Fruit fly (Drosophila melanogaster) whole organism, embryonic: Measurements from ENCODE around the gene CG15353.

Experiments
- Blimp-1 ChIP-seq: fragments of 200-800 bp; sonication (Bioruptor generic); optimal IDR thresholded peaks from 3 replicates; lab custom pipeline; 2018; ENCODE audit warnings: missing biosample characterization, missing genetic modification characterization, mild to moderate bottlenecking, moderate library complexity, missing genetic modification reagents
- CG11456 ChIP-seq: fragments of 200-800 bp; sonication (Bioruptor generic); IDR thresholded peaks from 3 replicates; pipeline ENCODE4 v1.3.6; 2022; ENCODE audit warnings: missing biosample characterization, missing genetic modification characterization
- CG12071 ChIP-seq: fragments of 200-800 bp; sonication (Bioruptor generic); optimal IDR thresholded peaks from 3 replicates; lab custom pipeline; 2018; ENCODE audit warnings: missing biosample characterization, mild to moderate bottlenecking, missing genetic modification characterization
- CG12391 ChIP-seq: fragments of 200-800 bp; sonication (Bioruptor generic); optimal IDR thresholded peaks from 3 replicates; lab custom pipeline; 2018; ENCODE audit warnings: missing biosample characterization, mild to moderate bottlenecking, missing genetic modification characterization, moderate library complexity
- CG13287 ChIP-seq: fragments of 200-800 bp; sonication (Bioruptor generic); IDR thresholded peaks from 2 replicates; pipeline ENCODE4 v1.3.6; 2022; ENCODE audit warnings: missing biosample characterization, missing genetic modification characterization; ENCODE audit not compliant: partially characterized antibody
- CG13296 ChIP-seq: fragments of 200-800 bp; sonication (Bioruptor generic); optimal IDR thresholded peaks from 3 replicates; lab custom pipeline; 2018; ENCODE audit warnings: missing biosample characterization, mild to moderate bottlenecking, missing genetic modification characterization
- CG14860 ChIP-seq: fragments of 200-800 bp; sonication (Bioruptor generic); IDR thresholded peaks from 3 replicates; pipeline ENCODE4 v1.3.6; 2022; ENCODE audit warnings: missing biosample characterization, missing genetic modification characterization; ENCODE audit not compliant: partially characterized antibody
- CG1792 ChIP-seq: fragments of 200-800 bp; sonication (Bioruptor generic); optimal IDR thresholded peaks from 2 replicates; lab custom pipeline; 2016; ENCODE audit warnings: missing biosample characterization, missing genetic modification characterization
- CG2116 ChIP-seq: fragments of 200-800 bp; sonication (Bioruptor generic); optimal IDR thresholded peaks from 3 replicates; lab custom pipeline; 2018; ENCODE audit warnings: missing biosample characterization, mild to moderate bottlenecking, missing genetic modification characterization
- CG32767 ChIP-seq: fragments of 200-800 bp; sonication (Bioruptor generic); IDR thresholded peaks from 2 replicates; pipeline ENCODE4 v1.3.6; 2022; ENCODE audit warnings: missing biosample characterization, missing genetic modification characterization
- CG34224 ChIP-seq: fragments of 200-800 bp; sonication (Bioruptor generic); IDR thresholded peaks from 3 replicates; pipeline ENCODE4 v1.3.6; 2022; ENCODE audit warnings: missing biosample characterization, missing genetic modification characterization; ENCODE audit not compliant: partially characterized antibody
- CG34422 ChIP-seq: fragments of 200-800 bp; sonication (Bioruptor generic); IDR thresholded peaks from 3 replicates; pipeline ENCODE4 v1.3.6; 2022; ENCODE audit warnings: missing biosample characterization, missing genetic modification characterization
- CG7963 ChIP-seq: fragments of 200-800 bp; sonication (Bioruptor generic); IDR thresholded peaks from 3 replicates; pipeline ENCODE4 v1.3.6; 2022; ENCODE audit warnings: missing biosample characterization, missing genetic modification characterization; ENCODE audit not compliant: partially characterized antibody
- CG8924 ChIP-seq: fragments of 200-800 bp; optimal IDR thresholded peaks from 3 replicates; lab custom pipeline; 2019; ENCODE audit warnings: missing biosample characterization, mild to moderate bottlenecking, missing genetic modification characterization, moderate library complexity
- CG9437 ChIP-seq: fragments of 200-800 bp; sonication (Bioruptor generic); optimal IDR thresholded peaks from 2 replicates; lab custom pipeline; 2018; ENCODE audit warnings: missing biosample characterization, mild to moderate bottlenecking, missing genetic modification characterization
- CG9876 ChIP-seq: fragments of 200-800 bp; sonication (Bioruptor generic); optimal IDR thresholded peaks from 2 replicates; lab custom pipeline; 2016; ENCODE audit warnings: missing biosample characterization, missing genetic modification characterization
- CTCF ChIP-seq: fragments of 200-800 bp; sonication (Bioruptor generic); optimal IDR thresholded peaks from 2 replicates; lab custom pipeline; 2017; ENCODE audit warnings: missing biosample characterization, mild to moderate bottlenecking, missing genetic modification characterization, moderate library complexity
- Eip74EF ChIP-seq, 2 experiments: fragments of 200-800 bp in 1 of 2; fragments of >200 bp in 1 of 2; sonication (Bioruptor generic) in 1 of 2; optimal IDR thresholded peaks; 2 replicates each; lab custom pipeline; 2017 to 2019; ENCODE audit warnings: missing biosample characterization in 2 of 2, missing genetic modification characterization in 2 of 2, mild to moderate bottlenecking in 1 of 2, moderate library complexity in 1 of 2
- Hr51 ChIP-seq, 2 experiments: fragments of 200-800 bp; sonication (Bioruptor generic); optimal IDR thresholded peaks; 2 replicates in 1 of 2; 3 replicates in 1 of 2; lab custom pipeline; 2016 to 2018; ENCODE audit warnings: missing biosample characterization in 2 of 2, missing genetic modification characterization in 2 of 2, mild to moderate bottlenecking in 1 of 2, moderate library complexity in 1 of 2
- MESR4 ChIP-seq: fragments of 200-800 bp; sonication (Bioruptor generic); optimal IDR thresholded peaks from 2 replicates; lab custom pipeline; 2018; ENCODE audit warnings: missing biosample characterization, mild to moderate bottlenecking, missing genetic modification characterization, moderate library complexity
- Med ChIP-seq: fragments of 200-800 bp; sonication (Bioruptor generic); peaks from one replicate; lab custom pipeline; 2016; ENCODE audit warnings: missing biosample characterization, missing genetic modification characterization, mild to moderate bottlenecking, inconsistent platforms, moderate library complexity
- Myb ChIP-seq: fragments of 200-800 bp; sonication (Bioruptor generic); optimal IDR thresholded peaks from 2 replicates; lab custom pipeline; 2016; ENCODE audit warnings: missing biosample characterization, missing genetic modification characterization
- Stat92E ChIP-seq, 3 experiments: fragments of >200 bp in 2 of 3; fragments of 200-800 bp in 1 of 3; sonication (Bioruptor generic) in 1 of 3; optimal IDR thresholded peaks; 2 replicates each; lab custom pipeline; 2017 to 2019; ENCODE audit warnings: missing biosample characterization in 3 of 3, missing genetic modification characterization in 3 of 3, mild to moderate bottlenecking in 1 of 3, moderate library complexity in 1 of 3
- aop ChIP-seq: fragments of 200-800 bp; sonication (Bioruptor generic); IDR thresholded peaks from 2 replicates; pipeline ENCODE4 v1.3.6; 2022; ENCODE audit warnings: missing biosample characterization, missing genetic modification characterization
- bbx ChIP-seq: fragments of 200-800 bp; sonication (Bioruptor generic); IDR thresholded peaks from 2 replicates; pipeline ENCODE4 v1.3.6; 2022; ENCODE audit warnings: missing biosample characterization, missing genetic modification characterization; ENCODE audit not compliant: partially characterized antibody
- btn ChIP-seq: fragments of 200-800 bp; sonication (Bioruptor generic); optimal IDR thresholded peaks from 2 replicates; lab custom pipeline; 2016; ENCODE audit warnings: missing biosample characterization, missing genetic modification characterization
- chm ChIP-seq: fragments of 200-800 bp; sonication (Bioruptor generic); IDR thresholded peaks from 2 replicates; pipeline ENCODE4 v1.3.6; 2022; ENCODE audit warnings: missing biosample characterization, missing genetic modification characterization
- crp ChIP-seq, 2 experiments: fragments of 200-800 bp; sonication (Bioruptor generic); optimal IDR thresholded peaks; 2 replicates in 1 of 2; 3 replicates in 1 of 2; lab custom pipeline; 2017; ENCODE audit warnings: missing biosample characterization in 2 of 2, missing genetic modification characterization in 2 of 2, mild to moderate bottlenecking in 1 of 2, moderate library complexity in 1 of 2
- cwo ChIP-seq: fragments of 200-800 bp; sonication (Bioruptor generic); optimal IDR thresholded peaks from 3 replicates; lab custom pipeline; 2017; ENCODE audit warnings: missing biosample characterization, missing genetic modification characterization, mild to moderate bottlenecking, moderate library complexity, missing genetic modification reagents
- en ChIP-seq: fragments of 200-800 bp; sonication (Bioruptor generic); optimal IDR thresholded peaks from 2 replicates; lab custom pipeline; 2016; ENCODE audit warnings: missing biosample characterization, missing genetic modification characterization
- gcm2 ChIP-seq: fragments of 200-800 bp; sonication (Bioruptor generic); optimal IDR thresholded peaks from 2 replicates; lab custom pipeline; 2016; ENCODE audit warnings: missing biosample characterization, missing genetic modification characterization
- gsb ChIP-seq: fragments of 200-800 bp; sonication (Bioruptor generic); IDR thresholded peaks from 2 replicates; pipeline ENCODE4 v1.3.6; 2022; ENCODE audit warnings: missing biosample characterization, missing genetic modification characterization
- gsb-n ChIP-seq: fragments of 200-800 bp; sonication (Bioruptor generic); optimal IDR thresholded peaks from 3 replicates; lab custom pipeline; 2018; ENCODE audit warnings: missing biosample characterization, mild to moderate bottlenecking, missing genetic modification characterization
- hkb ChIP-seq, 2 experiments: fragments of 200-800 bp in 1 of 2; fragments of >200 bp in 1 of 2; sonication (Bioruptor generic) in 1 of 2; IDR thresholded peaks in 1 of 2; optimal IDR thresholded peaks in 1 of 2; 2 replicates each; pipeline versions ENCODE4 v1.3.6 to Lab custom; 2017 to 2022; ENCODE audit warnings: missing biosample characterization in 1 of 2, missing genetic modification characterization in 1 of 2
- mld ChIP-seq: fragments of 200-800 bp; sonication (Bioruptor generic); IDR thresholded peaks from 3 replicates; pipeline ENCODE4 v1.3.6; 2022; ENCODE audit warnings: missing biosample characterization, missing genetic modification characterization; ENCODE audit not compliant: partially characterized antibody
- pzg ChIP-seq: fragments of 200-800 bp; sonication (Bioruptor generic); optimal IDR thresholded peaks from 3 replicates; lab custom pipeline; 2018; ENCODE audit warnings: missing biosample characterization, mild to moderate bottlenecking, missing genetic modification characterization, moderate library complexity
- ranshi ChIP-seq: fragments of 200-800 bp; sonication (Bioruptor generic); IDR thresholded peaks from 2 replicates; pipeline ENCODE4 v1.3.6; 2022; ENCODE audit warnings: missing biosample characterization, missing genetic modification characterization
- scrt ChIP-seq: fragments of 200-800 bp; sonication (Bioruptor generic); optimal IDR thresholded peaks from 2 replicates; lab custom pipeline; 2018; ENCODE audit warnings: missing biosample characterization, mild to moderate bottlenecking, missing genetic modification characterization, moderate library complexity
- slbo ChIP-seq: fragments of 200-800 bp; sonication (Bioruptor generic); IDR thresholded peaks from 2 replicates; pipeline ENCODE4 v1.3.6; 2022; ENCODE audit warnings: missing biosample characterization, missing genetic modification characterization
- tgo ChIP-seq: fragments of 200-800 bp; sonication (Bioruptor generic); IDR thresholded peaks from 3 replicates; pipeline ENCODE4 v1.3.6; 2022; ENCODE audit warnings: missing biosample characterization, missing genetic modification characterization
- tio ChIP-seq: fragments of 200-800 bp; sonication (Bioruptor generic); optimal IDR thresholded peaks from 2 replicates; lab custom pipeline; 2017; ENCODE audit warnings: missing biosample characterization, missing genetic modification characterization, inconsistent platforms
- tll ChIP-seq, 2 experiments: fragments of 200-800 bp in 1 of 2; fragments of >200 bp in 1 of 2; sonication (Bioruptor generic) in 1 of 2; optimal IDR thresholded peaks; 2 replicates each; lab custom pipeline; 2017 to 2019; ENCODE audit warnings: missing biosample characterization in 2 of 2, missing genetic modification characterization in 2 of 2, mild to moderate bottlenecking in 1 of 2, moderate library complexity in 1 of 2
- trem ChIP-seq: fragments of 200-800 bp; optimal IDR thresholded peaks from 3 replicates; lab custom pipeline; 2019; ENCODE audit warnings: missing biosample characterization, mild to moderate bottlenecking, missing genetic modification characterization, moderate library complexity
- z ChIP-seq: fragments of 200-800 bp; sonication (Bioruptor generic); IDR thresholded peaks from 3 replicates; pipeline ENCODE4 v1.3.6; 2022; ENCODE audit warnings: missing biosample characterization, missing genetic modification characterization

Gene CG15353

DNA sequence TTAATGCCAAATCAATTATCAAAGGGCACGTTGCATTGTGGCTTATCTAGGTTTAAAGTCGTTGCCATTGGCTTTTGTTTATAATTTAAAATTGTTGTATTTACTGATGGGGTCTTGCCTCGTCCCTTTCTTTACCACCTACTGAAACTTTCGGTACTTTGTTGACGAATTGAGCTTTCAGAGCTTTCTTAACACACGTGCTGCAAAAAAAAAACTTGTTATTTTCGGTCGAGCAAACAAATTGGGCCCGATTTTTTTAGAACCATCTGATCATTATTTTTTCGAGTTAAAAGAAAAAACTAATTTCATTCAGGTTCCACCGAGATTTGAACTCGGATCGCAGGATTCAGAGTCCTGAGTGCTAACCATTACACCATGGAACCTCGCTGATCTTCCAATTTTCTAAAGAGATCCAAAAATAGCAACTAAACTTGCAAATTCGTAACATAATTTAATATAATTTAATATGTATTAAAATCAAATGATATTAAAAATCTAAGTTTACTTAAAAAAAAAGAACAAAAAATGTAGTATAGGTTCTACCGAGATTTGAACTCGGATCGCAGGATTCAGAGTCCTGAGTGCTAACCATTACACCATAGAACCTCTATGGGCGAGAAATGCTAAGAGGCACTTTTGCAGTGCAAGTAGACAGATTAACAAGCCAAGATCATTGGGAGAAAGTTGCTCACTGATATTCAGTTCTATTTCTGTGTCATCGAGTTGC is 3.5 kb upstream of the CG15353 start (continued):
- TF ChIP-seq mld = peak; percentile 85
- peak; percentile 92 for TF ChIP-seq cwo (GFP tag; lab: Kevin White, UChicago)
- peak; percentile 81 for TF ChIP-seq CG14860 (GFP tag; lab: Robert Waterston, UW)
- no peak for TF ChIP-seq CG11456 (GFP tag; lab: Robert Waterston, UW)
- TF ChIP-seq hkb (optimal IDR thresholded peaks at IDR 0.05; lab: Kevin White, UChicago) = no peak
- 0 out of 2 replicates have a peak, but pooled peaks have one; percentile 12 for TF ChIP-seq hkb (GFP tag; IDR thresholded peaks at IDR 0.05; lab: Robert Waterston, UW)
- TF ChIP-seq CG7963 (GFP tag; lab: Robert Waterston, UW) = peak; percentile 81
- peak; percentile 27 for TF ChIP-seq Blimp-1 (GFP tag; lab: Kevin White, UChicago)
- no peak for TF ChIP-seq tio
- TF ChIP-seq Stat92E (GFP tag; optimal IDR thresholded peaks at IDR 0.05; lab: Kevin White, UChicago) = peak in 1 of 3 experiments; percentile 50
- no peak for TF ChIP-seq Myb (GFP tag; lab: Kevin White, UChicago)
- TF ChIP-seq Med (GFP tag; lab: Kevin White, UChicago) = peak; percentile 7

DNA sequence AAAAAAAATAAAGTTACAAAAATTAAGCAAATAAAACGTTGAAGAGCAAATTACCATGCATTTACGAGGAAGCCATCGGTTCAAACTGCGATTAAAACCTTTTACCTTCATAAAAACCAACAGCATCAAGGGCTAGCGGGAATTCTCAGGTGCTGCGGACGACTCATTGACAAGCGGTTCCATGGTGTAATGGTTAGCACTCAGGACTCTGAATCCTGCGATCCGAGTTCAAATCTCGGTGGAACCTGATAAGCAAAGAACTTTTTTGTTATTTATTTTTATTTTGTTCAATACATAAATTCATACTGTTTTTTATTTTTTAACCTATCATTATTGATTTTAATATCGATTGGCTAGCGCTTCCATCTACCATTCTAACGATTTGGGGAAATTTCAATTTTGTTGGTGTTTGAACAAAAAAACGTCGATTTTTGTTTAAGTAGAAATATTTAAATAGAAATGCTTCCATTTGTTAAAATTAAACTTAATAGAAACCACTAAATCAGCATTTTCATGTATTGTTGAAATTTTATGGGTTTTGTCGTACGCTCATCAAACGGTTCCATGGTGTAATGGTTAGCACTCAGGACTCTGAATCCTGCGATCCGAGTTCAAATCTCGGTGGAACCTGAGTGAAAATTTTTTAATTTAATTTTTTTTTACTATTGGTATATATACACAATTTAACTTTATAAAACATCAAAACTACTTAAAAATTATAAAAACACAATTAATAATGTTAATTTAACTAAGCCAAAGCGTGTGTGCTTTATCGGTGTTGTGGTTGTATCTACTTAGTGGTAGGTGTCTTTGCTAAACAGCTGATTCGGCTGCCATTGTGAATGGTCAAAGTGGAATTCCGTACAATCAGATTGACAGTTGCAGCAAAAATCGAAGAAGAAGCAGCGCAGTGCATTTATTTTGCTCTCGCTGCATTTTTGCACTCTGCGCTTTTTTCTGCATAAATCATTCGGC is 2.3 kb upstream of the CG15353 start, which contains the start of gene CG4238:
TSS of gene CG4238 (plus strand) at position 880 of the 975 bp plus-strand sequence.
- TF ChIP-seq CG12071 (GFP tag; lab: Kevin White, UChicago) (no peak), slbo (GFP tag; lab: Robert Waterston, UW) (no peak), CG12391 (tag; lab: Kevin White, UChicago) (peak; percentile 54), CG9876 (GFP tag; lab: Kevin White, UChicago) (no peak), gsb-n (tag; lab: Kevin White, UChicago) (no peak), gcm2 (no peak), CG1792 (GFP tag; lab: Kevin White, UChicago) (no peak), CG34422 (GFP tag; lab: Robert Waterston, UW) (no peak), CTCF (GFP tag; lab: Kevin White, UChicago) (peak; percentile 49), tgo (GFP tag; lab: Robert Waterston, UW) (no peak), btn (GFP tag; lab: Kevin White, UChicago) (no peak), Hr51 (GFP tag; optimal IDR thresholded peaks at IDR 0.05; lab: Kevin White, UChicago) (no peak), gsb (no peak), CG13287 (GFP tag; lab: Robert Waterston, UW) (no peak; the same call in 1 of the 2 replicates), Eip74EF (GFP tag; optimal IDR thresholded peaks at IDR 0.05; lab: Kevin White, UChicago) (no peak), pzg (GFP tag; lab: Kevin White, UChicago) (peak; percentile 48), tll (GFP tag; optimal IDR thresholded peaks at IDR 0.05; lab: Kevin White, UChicago) (peak in 1 of 2 experiments; percentile 52), en (GFP tag; lab: Kevin White, UChicago) (no peak), CG13296 (GFP tag; lab: Kevin White, UChicago) (no peak), CG8924 (peak; percentile 16), z (GFP tag; lab: Robert Waterston, UW) (no peak), aop (GFP tag; lab: Robert Waterston, UW) (no peak), chm (GFP tag; lab: Robert Waterston, UW) (no peak), trem (tag; lab: Kevin White, UChicago) (peak; percentile 72), scrt (GFP tag; lab: Kevin White, UChicago) (no peak), CG34224 (GFP tag; lab: Robert Waterston, UW) (peak; percentile 50; the same call in 1 of the 3 replicates), CG32767 (GFP tag; lab: Robert Waterston, UW) (peak; percentile 40; the same call in 1 of the 2 replicates), CG9437 (no peak), crp (GFP tag; optimal IDR thresholded peaks at IDR 0.05; lab: Kevin White, UChicago) (peak; percentile 99 to 100), CG2116 (GFP tag; lab: Kevin White, UChicago) (peak; percentile 9), bbx (GFP tag; lab: Robert Waterston, UW) (peak; percentile 69), ranshi (GFP tag; lab: Robert Waterston, UW) (no peak), MESR4 (no peak)
